Worm (Caenorhabditis elegans) whole organism, dauer: ENCODE measurements around the gene Y73B6BL.12.

Source experiments
- unc-62 ChIP-seq: sonication (generic microtip); optimal IDR thresholded peaks from 2 replicates; lab custom pipeline; 2017; ENCODE audit warnings: missing biosample characterization, missing genetic modification reagents, missing genetic modification characterization

The Y73B6BL.12 gene

ce11 chrIV:6323654-6324224, 6.5 kb upstream of the Y73B6BL.12 start, which contains the start of gene sqd-1:
TSS of gene sqd-1 (plus strand) at chrIV:6324174.
- TF ChIP-seq unc-62 (GFP tag; lab: Kevin White, UChicago) = no peak

- no peak for TF ChIP-seq unc-62 (GFP tag; lab: Kevin White, UChicago)
These were observed 4.4 kb upstream of the Y73B6BL.12 start, which contains the start of gene Y73B6BL.29 for ce11 chrIV:6321667-6322066. TSS of gene Y73B6BL.29 (plus strand) at chrIV:6321929.

- TF ChIP-seq unc-62 (GFP tag; lab: Kevin White, UChicago) = no peak
These were observed 9.8 kb downstream of the Y73B6BL.12 start, which contains the start of gene csp-2 for ce11 chrIV:6307439-6307838. TSS of gene csp-2 (plus strand) at chrIV:6307739.

ce11 chrIV:6303642-6304041, 13.6 kb downstream of the Y73B6BL.12 start, which contains the start of gene srv-25:
TSS of gene srv-25 (minus strand) at chrIV:6303742.
- TF ChIP-seq unc-62 (GFP tag; lab: Kevin White, UChicago) = no peak

- no peak for TF ChIP-seq unc-62 (GFP tag; lab: Kevin White, UChicago)
These were observed 15.5 kb downstream of the Y73B6BL.12 start, which contains the start of gene srv-26 for ce11 chrIV:6301764-6302163. TSS of gene srv-26 (minus strand) at chrIV:6301864.

ce11 chrIV:6299523-6299922, 17.7 kb downstream of the Y73B6BL.12 start:
- no peak for TF ChIP-seq unc-62 (GFP tag; lab: Kevin White, UChicago)

ce11 chrIV:6298253-6298652, 19.0 kb downstream of the Y73B6BL.12 start, which contains the start of gene srv-27:
TSS of gene srv-27 (minus strand) at chrIV:6298353.
- TF ChIP-seq unc-62 (GFP tag; lab: Kevin White, UChicago) = no peak

- no peak for TF ChIP-seq unc-62 (GFP tag; lab: Kevin White, UChicago)
These were observed 23.2 kb downstream of the Y73B6BL.12 start, which contains the start of gene hil-2 for ce11 chrIV:6294081-6294480. TSS of gene hil-2 (plus strand) at chrIV:6294240.

ce11 chrIV:6290741-6291140, 26.5 kb downstream of the Y73B6BL.12 start, which contains the start of gene srv-24:
TSS of gene srv-24 (minus strand) at chrIV:6290841.
- TF ChIP-seq unc-62 (GFP tag; lab: Kevin White, UChicago) = no peak

ce11 chrIV:6284277-6284676, 33.0 kb downstream of the Y73B6BL.12 start, which contains the start of gene ops-1:
TSS of gene ops-1 (minus strand) at chrIV:6284377.
- no peak for TF ChIP-seq unc-62 (GFP tag; lab: Kevin White, UChicago)

ce11 chrIV:6282143-6282542, 35.1 kb downstream of the Y73B6BL.12 start, which contains the start of gene srv-32:
TSS of gene srv-32 (minus strand) at chrIV:6282243.
- TF ChIP-seq unc-62 (GFP tag; lab: Kevin White, UChicago) = no peak

- TF ChIP-seq unc-62 (GFP tag; lab: Kevin White, UChicago) = no peak
These were observed 37.9 kb downstream of the Y73B6BL.12 start, which contains the start of gene sams-5 for ce11 chrIV:6279392-6279791. TSS of gene sams-5 (minus strand) at chrIV:6279522.

ce11 chrIV:6275671-6276209, 41.5 kb downstream of the Y73B6BL.12 start, which contains the start of the genes aat-4 and T13A10.1:
TSS of gene aat-4 (minus strand) at chrIV:6275721.
TSS of gene T13A10.1 (plus strand) at chrIV:6276081.
- TF ChIP-seq unc-62 (GFP tag; lab: Kevin White, UChicago) = no peak

ce11 chrIV:6271923-6272322, 45.3 kb downstream of the Y73B6BL.12 start, which contains the start of gene srv-31:
TSS of gene srv-31 (minus strand) at chrIV:6272023.
- no peak for TF ChIP-seq unc-62 (GFP tag; lab: Kevin White, UChicago)

- no peak for TF ChIP-seq unc-62 (GFP tag; lab: Kevin White, UChicago)
These were observed 47.9 kb downstream of the Y73B6BL.12 start, which contains the start of gene srv-30 for ce11 chrIV:6269346-6269745. TSS of gene srv-30 (minus strand) at chrIV:6269446.
